Worm (Caenorhabditis elegans) whole organism, young adult: ENCODE results near the gene unc-61.

Experiments
- B0035.1 ChIP-seq: sonication (generic microtip); optimal IDR thresholded peaks from 2 replicates; lab custom pipeline; 2016; ENCODE audit warnings: missing genetic modification characterization, mild to moderate bottlenecking, missing compliant biosample characterization, missing genotype, missing genetic modification reagents
- B0261.1 ChIP-seq: sonication (generic microtip); optimal IDR thresholded peaks from 2 replicates; lab custom pipeline; 2016; ENCODE audit warnings: mild to moderate bottlenecking, missing genetic modification characterization, moderate library complexity, missing compliant biosample characterization
- F10E7.11 ChIP-seq: sonication (generic microtip); optimal IDR thresholded peaks from 2 replicates; lab custom pipeline; 2017; ENCODE audit warnings: mild to moderate bottlenecking, missing genetic modification characterization, moderate library complexity, missing compliant biosample characterization
- F33H1.4 ChIP-seq: fragments of 200-800 bp; sonication (Bioruptor generic); IDR thresholded peaks from 2 replicates; pipeline ENCODE4 v1.3.6; 2022; ENCODE audit warnings: missing genetic modification reagents, missing genetic modification characterization, missing compliant biosample characterization
- F39B2.1 ChIP-seq: fragments of 200-800 bp; sonication (Bioruptor generic); IDR thresholded peaks from 2 replicates; pipeline ENCODE4 v1.3.6; 2022; ENCODE audit warnings: missing genetic modification reagents, missing genetic modification characterization, missing compliant biosample characterization
- T26A5.8 ChIP-seq: sonication (generic microtip); optimal IDR thresholded peaks from 2 replicates; lab custom pipeline; 2016; ENCODE audit warnings: missing genetic modification characterization, missing compliant biosample characterization
- Y79H2A.3 ChIP-seq: fragments of 200-800 bp; sonication (Bioruptor generic); conservative IDR thresholded peaks from 2 replicates; pipeline ENCODE4 v1.3.6; 2022; ENCODE audit warnings: missing genetic modification reagents, missing genetic modification characterization, missing compliant biosample characterization
- aptf-2 ChIP-seq: fragments of 200-800 bp; sonication (Bioruptor generic); conservative IDR thresholded peaks from 2 replicates; pipeline ENCODE4 v1.3.6; 2022; ENCODE audit warnings: missing genetic modification reagents, missing genetic modification characterization, missing compliant biosample characterization
- aptf-3 ChIP-seq: fragments of 200-800 bp; sonication (Bioruptor generic); IDR thresholded peaks from 2 replicates; pipeline ENCODE4 v1.3.6; 2022; ENCODE audit warnings: missing genetic modification characterization, missing compliant biosample characterization
- athp-1 ChIP-seq: sonication (generic microtip); optimal IDR thresholded peaks from 2 replicates; lab custom pipeline; 2017; ENCODE audit warnings: mild to moderate bottlenecking, missing genetic modification characterization, missing compliant biosample characterization
- attf-5 ChIP-seq: fragments of 200-800 bp; sonication (Bioruptor generic); optimal IDR thresholded peaks from 2 replicates; lab custom pipeline; 2018; ENCODE audit warnings: mild to moderate bottlenecking, missing genetic modification characterization, missing compliant biosample characterization
- bed-2 ChIP-seq: fragments of 200-800 bp; sonication (Bioruptor generic); IDR thresholded peaks from 2 replicates; pipeline ENCODE4 v1.3.6; 2022; ENCODE audit warnings: missing genetic modification reagents, missing genetic modification characterization, missing compliant biosample characterization
- cebp-1 ChIP-seq, 2 experiments: fragments of 200-800 bp in 1 of 2; sonication (Bioruptor generic) in 1 of 2; sonication (generic microtip) in 1 of 2; IDR thresholded peaks in 1 of 2; optimal IDR thresholded peaks in 1 of 2; 2 replicates each; pipeline versions ENCODE4 v1.3.6 to Lab custom; 2017 to 2022; ENCODE audit warnings: missing compliant biosample characterization in 2 of 2, missing genetic modification characterization in 2 of 2, mild to moderate bottlenecking in 1 of 2, missing genetic modification reagents in 1 of 2, moderate library complexity in 1 of 2
- ceh-40 ChIP-seq: fragments of 200-800 bp; sonication (Bioruptor generic); IDR thresholded peaks from 2 replicates; pipeline ENCODE4 v1.3.6; 2022; ENCODE audit warnings: missing genetic modification characterization, missing compliant biosample characterization
- ceh-58 ChIP-seq: fragments of 200-800 bp; sonication (Bioruptor generic); IDR thresholded peaks from 2 replicates; pipeline ENCODE4 v1.3.6; 2022; ENCODE audit warnings: missing genetic modification characterization, missing compliant biosample characterization
- ceh-79 ChIP-seq: sonication (generic microtip); optimal IDR thresholded peaks from 2 replicates; lab custom pipeline; 2017; ENCODE audit warnings: mild to moderate bottlenecking, missing genetic modification characterization, missing compliant biosample characterization
- dpl-1 ChIP-seq: fragments of 150-350 bp; optimal IDR thresholded peaks from 2 replicates; lab custom pipeline; 2014; ENCODE audit warnings: missing biosample characterization, missing genetic modification reagents, missing genetic modification characterization
- efl-1 ChIP-seq: fragments of 150-350 bp; optimal IDR thresholded peaks from 2 replicates; lab custom pipeline; 2014; ENCODE audit warnings: missing biosample characterization, missing genetic modification reagents, missing genetic modification characterization
- egl-18 ChIP-seq: fragments of 200-800 bp; sonication (Bioruptor generic); IDR thresholded peaks from 2 replicates; pipeline ENCODE4 v1.3.6; 2022; ENCODE audit warnings: missing genetic modification reagents, missing genetic modification characterization, missing compliant biosample characterization
- egl-44 ChIP-seq: fragments of 200-800 bp; sonication (Bioruptor generic); IDR thresholded peaks from 2 replicates; pipeline ENCODE4 v1.3.6; 2022; ENCODE audit warnings: missing genetic modification reagents, missing genetic modification characterization, missing compliant biosample characterization
- fkh-3 ChIP-seq: sonication (generic microtip); optimal IDR thresholded peaks from 2 replicates; lab custom pipeline; 2016; ENCODE audit warnings: mild to moderate bottlenecking, missing genetic modification characterization, missing compliant biosample characterization
- hlh-12 ChIP-seq: sonication (generic microtip); optimal IDR thresholded peaks from 2 replicates; lab custom pipeline; 2016; ENCODE audit warnings: missing genetic modification characterization, missing compliant biosample characterization
- hlh-26 ChIP-seq: fragments of 200-800 bp; sonication (Bioruptor generic); conservative IDR thresholded peaks from 2 replicates; pipeline ENCODE4 v1.3.6; 2022; ENCODE audit warnings: missing genetic modification reagents, missing genetic modification characterization, missing compliant biosample characterization
- hmg-20 ChIP-seq: fragments of 200-800 bp; sonication (Bioruptor generic); IDR thresholded peaks from 2 replicates; pipeline ENCODE4 v1.3.6; 2022; ENCODE audit warnings: missing genetic modification reagents, missing genetic modification characterization, missing compliant biosample characterization
- hsf-1 ChIP-seq: fragments of 200-800 bp; sonication (Bioruptor generic); IDR thresholded peaks from 2 replicates; pipeline ENCODE4 v1.3.6; 2022; ENCODE audit warnings: missing genetic modification reagents, missing genetic modification characterization, missing compliant biosample characterization
- let-607 ChIP-seq, 2 experiments: fragments of 200-800 bp in 1 of 2; sonication (Bioruptor generic) in 1 of 2; sonication (generic microtip) in 1 of 2; optimal IDR thresholded peaks; 2 replicates each; lab custom pipeline; 2016 to 2018; ENCODE audit warnings: mild to moderate bottlenecking in 2 of 2, missing compliant biosample characterization in 2 of 2, missing genetic modification characterization in 2 of 2, moderate library complexity in 2 of 2, missing genotype in 1 of 2
- lin-35 ChIP-seq, 3 experiments: fragments of 150-350 bp in 2 of 3; sonication (generic microtip) in 1 of 3; optimal IDR thresholded peaks; 2 replicates each; lab custom pipeline; 2014 to 2018; ENCODE audit warnings: missing biosample characterization in 3 of 3, missing genetic modification characterization in 3 of 3, missing genetic modification reagents in 3 of 3
- lin-54 ChIP-seq: fragments of 200-800 bp; sonication (Bioruptor generic); optimal IDR thresholded peaks from 2 replicates; lab custom pipeline; 2018; ENCODE audit warnings: mild to moderate bottlenecking, missing genetic modification characterization, missing compliant biosample characterization
- lir-1 ChIP-seq: fragments of 200-800 bp; sonication (Bioruptor generic); conservative IDR thresholded peaks from 2 replicates; pipeline ENCODE4 v1.3.6; 2022; ENCODE audit warnings: missing genetic modification reagents, missing genetic modification characterization, missing compliant biosample characterization
- madf-3 ChIP-seq: fragments of 200-800 bp; sonication (Bioruptor generic); IDR thresholded peaks from 2 replicates; pipeline ENCODE4 v1.3.6; 2022; ENCODE audit warnings: missing genetic modification reagents, missing genetic modification characterization, missing compliant biosample characterization
- mes-4 ChIP-seq: sonication (generic microtip); optimal IDR thresholded peaks from 2 replicates; lab custom pipeline; 2016; ENCODE audit warnings: missing genotype, missing genetic modification characterization, missing compliant biosample characterization
- mxl-1 ChIP-seq: sonication (generic microtip); optimal IDR thresholded peaks from 2 replicates; lab custom pipeline; 2016; ENCODE audit warnings: missing genetic modification characterization, missing compliant biosample characterization
- nfyb-1 ChIP-seq: fragments of 200-800 bp; sonication (Bioruptor generic); IDR thresholded peaks from 2 replicates; pipeline ENCODE4 v1.3.6; 2022; ENCODE audit warnings: missing genetic modification reagents, missing genetic modification characterization, missing compliant biosample characterization
- nhr-179 ChIP-seq: sonication (generic microtip); optimal IDR thresholded peaks from 2 replicates; lab custom pipeline; 2016; ENCODE audit warnings: mild to moderate bottlenecking, missing genetic modification characterization, missing compliant biosample characterization
- nhr-80 ChIP-seq: sonication (generic microtip); optimal IDR thresholded peaks from 2 replicates; lab custom pipeline; 2016; ENCODE audit warnings: missing genetic modification characterization, missing compliant biosample characterization
- pbrm-1 ChIP-seq: fragments of 200-800 bp; sonication (Bioruptor generic); IDR thresholded peaks from 2 replicates; pipeline ENCODE4 v1.3.6; 2022; ENCODE audit warnings: missing genetic modification reagents, missing genetic modification characterization, missing compliant biosample characterization
- rcor-1 ChIP-seq: fragments of 200-800 bp; sonication (Bioruptor generic); IDR thresholded peaks from 2 replicates; pipeline ENCODE4 v1.3.6; 2022; ENCODE audit warnings: missing genetic modification reagents, missing genetic modification characterization, missing compliant biosample characterization
- sdz-38 ChIP-seq: sonication (generic microtip); optimal IDR thresholded peaks from 2 replicates; lab custom pipeline; 2016; ENCODE audit warnings: missing genotype, missing genetic modification characterization, missing compliant biosample characterization
- snpc-1.3 ChIP-seq: sonication (generic microtip); optimal IDR thresholded peaks from 2 replicates; lab custom pipeline; 2017; ENCODE audit warnings: missing genetic modification characterization, mild to moderate bottlenecking, missing compliant biosample characterization, antibody characterized with exemption, moderate library complexity, missing genotype, missing genetic modification reagents; ENCODE audit not compliant: insufficient read depth
- snpc-4 ChIP-seq, 5 experiments: fragments of 150-350 bp in 1 of 5; sonication (generic microtip) in 4 of 5; optimal IDR thresholded peaks; 2 replicates each; lab custom pipeline; 2014 to 2018; ENCODE audit warnings: missing genetic modification characterization in 5 of 5, missing biosample characterization in 3 of 5, antibody characterized with exemption in 2 of 5, mild to moderate bottlenecking in 2 of 5, missing compliant biosample characterization in 2 of 5, missing genotype in 2 of 5, moderate library complexity in 2 of 5, missing genetic modification reagents in 1 of 5
- somi-1 ChIP-seq: fragments of 200-800 bp; sonication (Bioruptor generic); optimal IDR thresholded peaks from 2 replicates; lab custom pipeline; 2018; ENCODE audit warnings: mild to moderate bottlenecking, missing genetic modification characterization, missing compliant biosample characterization
- tbp1 ChIP-seq: fragments of 200-800 bp; sonication (Bioruptor generic); optimal IDR thresholded peaks from 2 replicates; lab custom pipeline; 2018; ENCODE audit warnings: mild to moderate bottlenecking, missing genetic modification characterization, missing compliant biosample characterization
- tlf-1 ChIP-seq: fragments of 200-800 bp; sonication (Bioruptor generic); optimal IDR thresholded peaks from 2 replicates; lab custom pipeline; 2018; ENCODE audit warnings: mild to moderate bottlenecking, missing genetic modification characterization, missing compliant biosample characterization
- unc-62 ChIP-seq: fragments of 150-350 bp; optimal IDR thresholded peaks from 2 replicates; lab custom pipeline; 2014; ENCODE audit warnings: missing biosample characterization, missing genetic modification reagents, missing genetic modification characterization
- zfh-2 ChIP-seq: fragments of 200-800 bp; sonication (Bioruptor generic); conservative IDR thresholded peaks from 2 replicates; pipeline ENCODE4 v1.3.6; 2022; ENCODE audit warnings: missing genetic modification reagents, missing genetic modification characterization, missing compliant biosample characterization
- zim-3 ChIP-seq: sonication (generic microtip); optimal IDR thresholded peaks from 2 replicates; lab custom pipeline; 2017; ENCODE audit warnings: mild to moderate bottlenecking, missing genetic modification characterization, moderate library complexity, missing compliant biosample characterization

unc-61 gene

DNA sequence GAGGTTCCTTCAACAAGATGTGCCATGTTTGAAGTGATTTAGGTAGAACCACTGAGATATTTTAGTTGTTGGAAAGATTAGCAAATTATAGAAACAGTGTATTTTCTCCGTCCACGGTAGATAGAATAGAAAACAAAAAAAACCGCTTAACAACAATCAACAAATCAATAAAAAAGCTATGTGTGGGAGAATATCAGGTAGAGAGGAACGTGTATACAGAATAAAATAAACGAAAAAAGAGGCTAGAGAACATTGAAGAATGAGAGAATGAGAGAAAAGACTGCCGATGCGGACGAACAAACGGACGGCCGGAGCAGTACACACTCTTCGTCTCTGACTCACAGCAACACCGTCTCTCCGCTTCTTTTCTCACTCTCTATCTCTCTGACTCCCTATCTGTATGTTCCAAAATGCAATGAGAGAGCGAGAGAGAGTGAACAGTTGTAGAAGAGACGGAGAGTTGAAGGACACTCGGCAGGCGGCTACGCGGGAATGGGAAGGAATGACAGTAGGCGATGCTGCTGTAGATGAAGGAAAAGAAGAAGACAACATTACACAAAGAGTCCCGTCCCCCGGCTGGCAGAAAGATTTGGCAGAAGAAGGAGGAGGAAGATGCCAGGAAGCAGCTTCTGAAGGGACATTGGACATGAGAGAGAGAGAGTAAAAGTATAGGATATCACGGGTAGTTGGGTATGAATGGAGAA is 37.3 kb downstream of the unc-61 start, which contains the start of gene unc-112:
TSS of gene unc-112 (minus strand) at position 51 of the 704 bp plus-strand sequence.
- TF ChIP-seq tlf-1 (GFP tag; lab: Kevin White, UChicago) (no peak), F10E7.11 (tag; lab: Kevin White, UChicago) (no peak), B0035.1 (tag; lab: Kevin White, UChicago) (no peak), hlh-12 (tag; lab: Kevin White, UChicago) (no peak), efl-1 (GFP tag; lab: Kevin White, UChicago) (peak; percentile 15), lin-54 (GFP tag; lab: Kevin White, UChicago) (peak; percentile 31), F33H1.4 (GFP tag; lab: Robert Waterston, UW) (no peak), attf-5 (peak; percentile 80), hmg-20 (GFP tag; lab: Robert Waterston, UW) (peak; percentile 59; the same call in 1 of the 2 replicates), Y79H2A.3 (GFP tag; lab: Robert Waterston, UW) (no peak), madf-3 (GFP tag; lab: Robert Waterston, UW) (0 out of 2 replicates have a peak, but pooled peaks have one; percentile 12), rcor-1 (peak; percentile 37; the same call in 1 of the 2 replicates), lir-1 (GFP tag; lab: Robert Waterston, UW) (no peak), athp-1 (tag; lab: Kevin White, UChicago) (no peak), snpc-1.3 (tag; lab: Kevin White, UChicago) (no peak), ceh-58 (GFP tag; lab: Robert Waterston, UW) (no peak), ceh-79 (tag; lab: Kevin White, UChicago) (no peak), let-607 (tag; optimal IDR thresholded peaks at IDR 0.05; lab: Kevin White, UChicago) (peak; percentile 25 to 29), egl-18 (GFP tag; lab: Robert Waterston, UW) (no peak), egl-44 (GFP tag; lab: Robert Waterston, UW) (0 out of 2 replicates have a peak, but pooled peaks have one; percentile 12), mes-4 (tag; lab: Kevin White, UChicago) (no peak), dpl-1 (GFP tag; lab: Kevin White, UChicago) (no peak), zim-3 (tag; lab: Kevin White, UChicago) (no peak), aptf-2 (GFP tag; lab: Robert Waterston, UW) (no peak), ceh-40 (GFP tag; lab: Robert Waterston, UW) (no peak), mxl-1 (tag; lab: Kevin White, UChicago) (no peak), snpc-4 (GFP tag; optimal IDR thresholded peaks at IDR 0.05; lab: Kevin White, UChicago) (peak; percentile 46), snpc-4 (tag; optimal IDR thresholded peaks at IDR 0.05; lab: Kevin White, UChicago) (peak; percentile 31 to 76 (median 56)), tbp1 (GFP tag; lab: Kevin White, UChicago) (peak; percentile 32), B0261.1 (tag; lab: Kevin White, UChicago) (no peak), lin-35 (GFP tag; optimal IDR thresholded peaks at IDR 0.05; lab: Kevin White, UChicago) (peak in 1 of 3 experiments; percentile 33), somi-1 (GFP tag; lab: Kevin White, UChicago) (peak; percentile 25), zfh-2 (GFP tag; lab: Robert Waterston, UW) (peak; percentile 97), F39B2.1 (GFP tag; lab: Robert Waterston, UW) (no peak), nfyb-1 (GFP tag; lab: Robert Waterston, UW) (0 out of 2 replicates have a peak, but pooled peaks have one; percentile 53), fkh-3 (no peak), sdz-38 (tag; lab: Kevin White, UChicago) (no peak), hlh-26 (GFP tag; lab: Robert Waterston, UW) (no peak), bed-2 (no peak), T26A5.8 (tag; lab: Kevin White, UChicago) (no peak), unc-62 (GFP tag; lab: Kevin White, UChicago) (no peak), nhr-179 (tag; lab: Kevin White, UChicago) (no peak), pbrm-1 (GFP tag; lab: Robert Waterston, UW) (0 out of 2 replicates have a peak, but pooled peaks have one; percentile 24), hsf-1 (0 out of 2 replicates have a peak, but pooled peaks have one; percentile 18), cebp-1 (GFP tag; IDR thresholded peaks at IDR 0.05; lab: Robert Waterston, UW) (no peak), cebp-1 (tag; optimal IDR thresholded peaks at IDR 0.05; lab: Kevin White, UChicago) (peak; percentile 73), aptf-3 (no peak), nhr-80 (tag; lab: Kevin White, UChicago) (peak; percentile 96)
